Fruit fly (Drosophila melanogaster) whole organism, embryonic: Measurements from ENCODE around the gene Tim17a1.

Source experiments
- Bgb ChIP-seq: fragments of 200-800 bp; sonication (Bioruptor generic); IDR thresholded peaks from 2 replicates; pipeline ENCODE4 v1.3.6; 2022; ENCODE audit warnings: missing biosample characterization, missing genetic modification characterization; ENCODE audit not compliant: partially characterized antibody
- CG10462 ChIP-seq: fragments of 200-800 bp; sonication (Bioruptor generic); optimal IDR thresholded peaks from 2 replicates; lab custom pipeline; 2016; ENCODE audit warnings: missing biosample characterization, missing genetic modification characterization
- CG11723 ChIP-seq: fragments of 200-800 bp; sonication (Bioruptor generic); optimal IDR thresholded peaks from 2 replicates; lab custom pipeline; 2017; ENCODE audit warnings: missing biosample characterization, mild to moderate bottlenecking, missing genetic modification characterization
- CG1233 ChIP-seq: fragments of 200-800 bp; sonication (Bioruptor generic); optimal IDR thresholded peaks from 4 replicates; lab custom pipeline; 2018; ENCODE audit warnings: missing biosample characterization, mild to moderate bottlenecking, missing genetic modification characterization
- CG12391 ChIP-seq: fragments of 200-800 bp; sonication (Bioruptor generic); optimal IDR thresholded peaks from 3 replicates; lab custom pipeline; 2018; ENCODE audit warnings: missing biosample characterization, mild to moderate bottlenecking, missing genetic modification characterization, moderate library complexity
- CG13123 ChIP-seq: fragments of 200-800 bp; sonication (Bioruptor generic); optimal IDR thresholded peaks from 2 replicates; lab custom pipeline; 2016; ENCODE audit warnings: missing biosample characterization, missing genetic modification characterization
- CG14441 ChIP-seq: fragments of 200-800 bp; sonication (Bioruptor generic); IDR thresholded peaks from 2 replicates; pipeline ENCODE4 v1.3.6; 2022; ENCODE audit warnings: missing biosample characterization, missing genetic modification characterization
- CG15011 ChIP-seq: fragments of 200-800 bp; sonication (Bioruptor generic); optimal IDR thresholded peaks from 3 replicates; lab custom pipeline; 2018; ENCODE audit warnings: missing biosample characterization, mild to moderate bottlenecking, missing genetic modification characterization
- CG1603 ChIP-seq: fragments of 200-800 bp; sonication (Bioruptor generic); optimal IDR thresholded peaks from 2 replicates; lab custom pipeline; 2019; ENCODE audit warnings: missing biosample characterization, mild to moderate bottlenecking, missing genetic modification characterization, moderate library complexity
- CG2202 ChIP-seq: fragments of 200-800 bp; sonication (Bioruptor generic); optimal IDR thresholded peaks from 2 replicates; lab custom pipeline; 2018; ENCODE audit warnings: missing biosample characterization, mild to moderate bottlenecking, missing genetic modification characterization
- CG32772 ChIP-seq: fragments of 200-800 bp; sonication (Bioruptor generic); IDR thresholded peaks from 2 replicates; pipeline ENCODE4 v1.3.6; 2022; ENCODE audit warnings: missing biosample characterization, missing genetic modification characterization
- CG5953 ChIP-seq: fragments of 200-800 bp; sonication (Bioruptor generic); IDR thresholded peaks from 2 replicates; pipeline ENCODE4 v1.3.6; 2022; ENCODE audit warnings: missing biosample characterization, missing genetic modification characterization
- CG6175 ChIP-seq: fragments of 200-800 bp; sonication (Bioruptor generic); IDR thresholded peaks from 3 replicates; pipeline ENCODE4 v1.3.6; 2022; ENCODE audit warnings: missing biosample characterization, missing genetic modification characterization
- CG6654 ChIP-seq: fragments of 200-800 bp; sonication (Bioruptor generic); optimal IDR thresholded peaks from 2 replicates; lab custom pipeline; 2017; ENCODE audit warnings: missing biosample characterization, mild to moderate bottlenecking, missing genetic modification characterization
- CG7357 ChIP-seq: fragments of 200-800 bp; sonication (Bioruptor generic); IDR thresholded peaks from 3 replicates; pipeline ENCODE4 v1.3.6; 2022; ENCODE audit warnings: missing biosample characterization, missing genetic modification characterization
- CG9727 ChIP-seq: fragments of 200-800 bp; sonication (Bioruptor generic); optimal IDR thresholded peaks from 3 replicates; lab custom pipeline; 2017; ENCODE audit warnings: missing biosample characterization, mild to moderate bottlenecking, missing genetic modification characterization
- E2f2 ChIP-seq: fragments of 200-800 bp; sonication (Bioruptor generic); IDR thresholded peaks from 2 replicates; pipeline ENCODE4 v1.3.6; 2022; ENCODE audit warnings: missing biosample characterization, missing genetic modification characterization
- Hey ChIP-seq: fragments of 200-800 bp; sonication (Bioruptor generic); optimal IDR thresholded peaks from 3 replicates; lab custom pipeline; 2018; ENCODE audit warnings: missing biosample characterization, mild to moderate bottlenecking, missing genetic modification characterization
- HmgD ChIP-seq: fragments of 200-800 bp; sonication (Bioruptor generic); optimal IDR thresholded peaks from 3 replicates; lab custom pipeline; 2016; ENCODE audit warnings: missing biosample characterization, missing genetic modification characterization
- Hmx ChIP-seq: fragments of 200-800 bp; sonication (Bioruptor generic); optimal IDR thresholded peaks from 2 replicates; lab custom pipeline; 2016; ENCODE audit warnings: missing biosample characterization, missing genetic modification characterization
- Hr78 ChIP-seq, 2 experiments: fragments of 200-800 bp in 1 of 2; fragments of >200 bp in 1 of 2; sonication (Bioruptor generic) in 1 of 2; optimal IDR thresholded peaks; 2 replicates each; lab custom pipeline; 2017 to 2019; ENCODE audit warnings: missing biosample characterization in 2 of 2, missing genetic modification characterization in 2 of 2, mild to moderate bottlenecking in 1 of 2, moderate library complexity in 1 of 2
- Hsf ChIP-seq: fragments of 200-800 bp; sonication (Bioruptor generic); optimal IDR thresholded peaks from 3 replicates; lab custom pipeline; 2016; ENCODE audit warnings: missing biosample characterization, missing genetic modification characterization
- Lim3 ChIP-seq: fragments of 200-800 bp; sonication (Bioruptor generic); IDR thresholded peaks from 2 replicates; pipeline ENCODE4 v1.3.6; 2022; ENCODE audit warnings: missing biosample characterization, missing genetic modification characterization
- NK7.1 ChIP-seq: fragments of 200-800 bp; sonication (Bioruptor generic); optimal IDR thresholded peaks from 3 replicates; lab custom pipeline; 2016; ENCODE audit warnings: missing biosample characterization, missing genetic modification characterization
- NfI ChIP-seq: fragments of 200-800 bp; sonication (Bioruptor generic); optimal IDR thresholded peaks from 3 replicates; lab custom pipeline; 2018; ENCODE audit warnings: missing biosample characterization, mild to moderate bottlenecking, missing genetic modification characterization, moderate library complexity
- Oli ChIP-seq: fragments of 200-800 bp; sonication (Bioruptor generic); optimal IDR thresholded peaks from 2 replicates; lab custom pipeline; 2018; ENCODE audit warnings: missing biosample characterization, mild to moderate bottlenecking, missing genetic modification characterization, moderate library complexity
- Opbp ChIP-seq: fragments of 200-800 bp; sonication (Bioruptor generic); IDR thresholded peaks from 3 replicates; pipeline ENCODE4 v1.3.6; 2022; ENCODE audit warnings: missing biosample characterization, missing genetic modification characterization; ENCODE audit not compliant: partially characterized antibody
- Ssrp ChIP-seq: fragments of 200-800 bp; sonication (Bioruptor generic); optimal IDR thresholded peaks from 2 replicates; lab custom pipeline; 2018; ENCODE audit warnings: missing biosample characterization, mild to moderate bottlenecking, missing genetic modification characterization, moderate library complexity
- aop ChIP-seq: fragments of 200-800 bp; sonication (Bioruptor generic); IDR thresholded peaks from 2 replicates; pipeline ENCODE4 v1.3.6; 2022; ENCODE audit warnings: missing biosample characterization, missing genetic modification characterization
- bsh ChIP-seq, 2 experiments: fragments of 200-800 bp; sonication (Bioruptor generic); optimal IDR thresholded peaks; 2 replicates each; lab custom pipeline; 2017 to 2018; ENCODE audit warnings: mild to moderate bottlenecking in 2 of 2, missing biosample characterization in 2 of 2, missing genetic modification characterization in 2 of 2, moderate library complexity in 1 of 2
- cas ChIP-seq: fragments of 200-800 bp; sonication (Bioruptor generic); IDR thresholded peaks from 2 replicates; pipeline ENCODE4 v1.3.6; 2022; ENCODE audit warnings: missing biosample characterization, missing genetic modification characterization
- chif ChIP-seq, 2 experiments: fragments of 200-800 bp; sonication (Bioruptor generic); optimal IDR thresholded peaks; 3 replicates each; lab custom pipeline; 2016; ENCODE audit warnings: missing biosample characterization in 2 of 2, missing genetic modification characterization in 2 of 2
- crc ChIP-seq: fragments of 200-800 bp; sonication (Bioruptor generic); optimal IDR thresholded peaks from 2 replicates; lab custom pipeline; 2016; ENCODE audit warnings: missing biosample characterization, missing genetic modification characterization
- da ChIP-seq: fragments of 200-800 bp; sonication (Bioruptor generic); optimal IDR thresholded peaks from 2 replicates; lab custom pipeline; 2016; ENCODE audit warnings: missing biosample characterization, missing genetic modification characterization
- dati ChIP-seq: fragments of 200-800 bp; sonication (Bioruptor generic); IDR thresholded peaks from 2 replicates; pipeline ENCODE4 v1.3.6; 2022; ENCODE audit warnings: missing biosample characterization, missing genetic modification characterization
- dysf ChIP-seq: fragments of 200-800 bp; sonication (Bioruptor generic); IDR thresholded peaks from 3 replicates; pipeline ENCODE4 v1.3.6; 2022; ENCODE audit warnings: missing biosample characterization, missing genetic modification characterization
- gem ChIP-seq: fragments of 200-800 bp; sonication (Bioruptor generic); optimal IDR thresholded peaks from 2 replicates; lab custom pipeline; 2019; ENCODE audit warnings: missing biosample characterization, mild to moderate bottlenecking, missing genetic modification characterization, moderate library complexity
- jing ChIP-seq: fragments of 200-800 bp; sonication (Bioruptor generic); optimal IDR thresholded peaks from 2 replicates; lab custom pipeline; 2018; ENCODE audit warnings: missing biosample characterization, mild to moderate bottlenecking, missing genetic modification characterization
- kni ChIP-seq: fragments of 200-800 bp; sonication (Bioruptor generic); optimal IDR thresholded peaks from 3 replicates; lab custom pipeline; 2017; ENCODE audit warnings: mild to moderate bottlenecking, missing biosample characterization, missing genetic modification reagents, missing genetic modification characterization
- lbe ChIP-seq: fragments of 200-800 bp; sonication (Bioruptor generic); optimal IDR thresholded peaks from 2 replicates; lab custom pipeline; 2016; ENCODE audit warnings: missing biosample characterization, mild to moderate bottlenecking, missing genetic modification characterization
- p53 ChIP-seq: fragments of 200-800 bp; sonication (Bioruptor generic); optimal IDR thresholded peaks from 2 replicates; lab custom pipeline; 2016; ENCODE audit warnings: missing biosample characterization, missing genetic modification characterization
- pan ChIP-seq, 4 experiments: fragments of >200 bp in 3 of 4; fragments of 200-800 bp in 1 of 4; sonication (Bioruptor generic) in 1 of 4; optimal IDR thresholded peaks in 3 of 4; IDR thresholded peaks in 1 of 4; 2 replicates each; pipeline versions ENCODE4 v1.3.6 to Lab custom; 2017 to 2022; ENCODE audit warnings: missing biosample characterization in 2 of 4, missing genetic modification characterization in 2 of 4, mixed read lengths in 1 of 4
- peb ChIP-seq: fragments of 200-800 bp; sonication (Bioruptor generic); IDR thresholded peaks from 2 replicates; pipeline ENCODE4 v1.3.6; 2022; ENCODE audit warnings: missing biosample characterization, missing genetic modification characterization
- phol ChIP-seq: fragments of 200-800 bp; sonication (Bioruptor generic); optimal IDR thresholded peaks from 3 replicates; lab custom pipeline; 2018; ENCODE audit warnings: missing biosample characterization, mild to moderate bottlenecking, missing genetic modification characterization, moderate library complexity
- pnt ChIP-seq: fragments of 200-800 bp; sonication (Bioruptor generic); optimal IDR thresholded peaks from 3 replicates; lab custom pipeline; 2016; ENCODE audit warnings: missing biosample characterization, missing genetic modification characterization
- prd ChIP-seq, 3 experiments: fragments of >200 bp in 2 of 3; fragments of 200-800 bp in 1 of 3; sonication (Bioruptor generic) in 1 of 3; optimal IDR thresholded peaks in 2 of 3; IDR thresholded peaks in 1 of 3; 2 replicates in 2 of 3; 3 replicates in 1 of 3; pipeline versions ENCODE4 v1.3.6 to Lab custom; 2017 to 2022; ENCODE audit warnings: missing biosample characterization in 1 of 3, missing genetic modification characterization in 1 of 3
- pum ChIP-seq: fragments of 200-800 bp; sonication (Bioruptor generic); optimal IDR thresholded peaks from 2 replicates; lab custom pipeline; 2016; ENCODE audit warnings: missing biosample characterization, missing genetic modification characterization
- sna ChIP-seq: fragments of 200-800 bp; sonication (Bioruptor generic); IDR thresholded peaks from 2 replicates; pipeline ENCODE4 v1.3.6; 2022; ENCODE audit warnings: missing biosample characterization, missing genetic modification characterization; ENCODE audit not compliant: partially characterized antibody
- stwl ChIP-seq: fragments of 200-800 bp; sonication (Bioruptor generic); optimal IDR thresholded peaks from 3 replicates; lab custom pipeline; 2018; ENCODE audit warnings: missing biosample characterization, mild to moderate bottlenecking, missing genetic modification characterization, moderate library complexity
- ttk ChIP-seq: fragments of 200-800 bp; sonication (Bioruptor generic); IDR thresholded peaks from 2 replicates; pipeline ENCODE4 v2.1.2; 2022; ENCODE audit warnings: missing biosample characterization, missing genetic modification characterization

Tim17a1 gene

dm6 chr3R:12314236-12314635 is 50.2 kb downstream of the Tim17a1 start (continued):
- TF ChIP-seq CG15011 (GFP tag; lab: Kevin White, UChicago) = no peak
- TF ChIP-seq CG1233 (GFP tag; lab: Kevin White, UChicago) = no peak
- peak; percentile 46 for TF ChIP-seq CG9727 (GFP tag; lab: Kevin White, UChicago)
- TF ChIP-seq CG2202 = peak; percentile 27
- TF ChIP-seq cas = no peak
- no peak for TF ChIP-seq da (GFP tag; lab: Kevin White, UChicago)
- no peak for TF ChIP-seq ttk (GFP tag; lab: Robert Waterston, UW)
- no peak for TF ChIP-seq kni
- TF ChIP-seq crc (GFP tag; lab: Kevin White, UChicago) = no peak
- TF ChIP-seq dysf (GFP tag; lab: Robert Waterston, UW) = no peak
- TF ChIP-seq Hey (tag; lab: Kevin White, UChicago) = no peak
- TF ChIP-seq gem = peak; percentile 63
- TF ChIP-seq phol = no peak
- no peak for TF ChIP-seq CG6654 (GFP tag; lab: Kevin White, UChicago)
- TF ChIP-seq bsh (GFP tag; optimal IDR thresholded peaks at IDR 0.05; lab: Kevin White, UChicago) = peak in 1 of 2 experiments; percentile 65
- no peak for TF ChIP-seq aop (GFP tag; lab: Robert Waterston, UW)
- no peak for TF ChIP-seq CG14441 (GFP tag; lab: Robert Waterston, UW)
- no peak for TF ChIP-seq CG5953
- no peak for TF ChIP-seq Lim3 (GFP tag; lab: Robert Waterston, UW)
- TF ChIP-seq pnt (GFP tag; lab: Kevin White, UChicago) = peak; percentile 19
- peak; percentile 6 for TF ChIP-seq Hsf (GFP tag; lab: Kevin White, UChicago)
- TF ChIP-seq HmgD (GFP tag; lab: Kevin White, UChicago) = no peak
- no peak for TF ChIP-seq peb (GFP tag; lab: Robert Waterston, UW)
- peak; percentile 79 for TF ChIP-seq lbe (GFP tag; lab: Kevin White, UChicago)
- TF ChIP-seq NK7.1 = no peak
- peak; percentile 27 for TF ChIP-seq Ssrp (tag; lab: Kevin White, UChicago)
- TF ChIP-seq CG10462 (GFP tag; lab: Kevin White, UChicago) = no peak
- TF ChIP-seq CG32772 = no peak
- no peak for TF ChIP-seq Hr78 (GFP tag; optimal IDR thresholded peaks at IDR 0.05; lab: Kevin White, UChicago)
- TF ChIP-seq CG6175 (GFP tag; lab: Robert Waterston, UW) = no peak
- no peak for TF ChIP-seq CG11723 (GFP tag; lab: Kevin White, UChicago)
- no peak for TF ChIP-seq NfI
- TF ChIP-seq pum (GFP tag; lab: Kevin White, UChicago) = no peak
- TF ChIP-seq dati = no peak
- TF ChIP-seq jing = peak; percentile 19
- TF ChIP-seq p53 (GFP tag; lab: Kevin White, UChicago) = no peak
- TF ChIP-seq Bgb (GFP tag; lab: Robert Waterston, UW) = no peak
- TF ChIP-seq Opbp = no peak
- TF ChIP-seq pan (optimal IDR thresholded peaks at IDR 0.05; lab: Kevin White, UChicago) = no peak
- TF ChIP-seq pan (GFP tag; optimal IDR thresholded peaks at IDR 0.05 in 1 of 2, IDR thresholded peaks at IDR 0.05 in 1 of 2) = no peak
- no peak for TF ChIP-seq stwl (tag; lab: Kevin White, UChicago)
- TF ChIP-seq Oli (tag; lab: Kevin White, UChicago) = peak; percentile 39
- no peak for TF ChIP-seq CG13123 (GFP tag; lab: Kevin White, UChicago)
- TF ChIP-seq CG12391 = peak; percentile 44
- no peak for TF ChIP-seq Hmx (GFP tag; lab: Kevin White, UChicago)
- no peak for TF ChIP-seq CG7357 (GFP tag; lab: Robert Waterston, UW)
- no peak for TF ChIP-seq prd (optimal IDR thresholded peaks at IDR 0.05; lab: Kevin White, UChicago)
- TF ChIP-seq prd (GFP tag; IDR thresholded peaks at IDR 0.05; lab: Robert Waterston, UW) = peak; percentile 65; the same call in 2 of the 3 replicates
- TF ChIP-seq CG1603 (tag; lab: Kevin White, UChicago) = peak; percentile 9
- TF ChIP-seq E2f2 (GFP tag; lab: Robert Waterston, UW) = 0 out of 2 replicates have a peak, but pooled peaks have one; percentile 9
- peak in 1 of 2 experiments; percentile 26 for TF ChIP-seq chif (GFP tag; optimal IDR thresholded peaks at IDR 0.05; lab: Kevin White, UChicago)
- no peak for TF ChIP-seq sna (GFP tag; lab: Robert Waterston, UW)
